Fruit fly (Drosophila melanogaster) whole organism, prepupa: ENCODE data around the gene sro.
A peak's percentile ranks its signal among the peaks of the same experiment; 100 is the strongest.

Experiments used
- Blimp-1 ChIP-seq: fragments of 200-800 bp; sonication (Bioruptor generic); optimal IDR thresholded peaks from 3 replicates; lab custom pipeline; 2017; ENCODE audit warnings: missing biosample characterization, missing genetic modification characterization, mild to moderate bottlenecking, moderate library complexity, missing genetic modification reagents
- CG10669 ChIP-seq: fragments of 200-800 bp; sonication (Bioruptor generic); optimal IDR thresholded peaks from 3 replicates; lab custom pipeline; 2018; ENCODE audit warnings: missing biosample characterization, mild to moderate bottlenecking, missing genetic modification characterization, moderate library complexity
- CG11762 ChIP-seq: fragments of 200-800 bp; sonication (Bioruptor generic); optimal IDR thresholded peaks from 3 replicates; lab custom pipeline; 2016; ENCODE audit warnings: missing biosample characterization, missing genetic modification characterization; ENCODE audit not compliant: insufficient read depth
- CG11902 ChIP-seq: fragments of 200-800 bp; sonication (Bioruptor generic); optimal IDR thresholded peaks from 3 replicates; lab custom pipeline; 2016; ENCODE audit warnings: missing biosample characterization, missing genetic modification characterization
- CG1621 ChIP-seq: fragments of 200-800 bp; sonication (Bioruptor generic); optimal IDR thresholded peaks from 3 replicates; lab custom pipeline; 2018; ENCODE audit warnings: missing biosample characterization, mild to moderate bottlenecking, missing genetic modification characterization
- CG16779 ChIP-seq: fragments of 200-800 bp; sonication (Bioruptor generic); optimal IDR thresholded peaks from 3 replicates; lab custom pipeline; 2017; ENCODE audit warnings: missing biosample characterization, mild to moderate bottlenecking, missing genetic modification characterization
- CG3032 ChIP-seq: fragments of 200-800 bp; optimal IDR thresholded peaks from 2 replicates; lab custom pipeline; 2019; ENCODE audit warnings: missing biosample characterization, mild to moderate bottlenecking, missing genetic modification characterization, moderate library complexity
- CG32006 ChIP-seq: fragments of 200-800 bp; sonication (Bioruptor generic); optimal IDR thresholded peaks from 3 replicates; lab custom pipeline; 2017; ENCODE audit warnings: missing biosample characterization, mild to moderate bottlenecking, missing genetic modification characterization
- CG34406 ChIP-seq: fragments of 200-800 bp; sonication (Bioruptor generic); optimal IDR thresholded peaks from 3 replicates; lab custom pipeline; 2016; ENCODE audit warnings: missing biosample characterization, missing genetic modification characterization
- CG4318 ChIP-seq: fragments of 200-800 bp; sonication (Bioruptor generic); optimal IDR thresholded peaks from 3 replicates; lab custom pipeline; 2017; ENCODE audit warnings: missing biosample characterization, mild to moderate bottlenecking, missing genetic modification characterization
- CG6792 ChIP-seq: fragments of 200-800 bp; sonication (Bioruptor generic); optimal IDR thresholded peaks from 3 replicates; lab custom pipeline; 2016; ENCODE audit warnings: missing biosample characterization, missing genetic modification characterization
- CG6854 ChIP-seq: fragments of 200-800 bp; sonication (Bioruptor generic); optimal IDR thresholded peaks from 2 replicates; lab custom pipeline; 2017; ENCODE audit warnings: missing biosample characterization, mild to moderate bottlenecking, missing genetic modification characterization
- CG7368 ChIP-seq: fragments of 200-800 bp; sonication (Bioruptor generic); optimal IDR thresholded peaks from 3 replicates; lab custom pipeline; 2016; ENCODE audit warnings: missing biosample characterization, missing genetic modification characterization
- CG8119 ChIP-seq: fragments of 200-800 bp; sonication (Bioruptor generic); IDR thresholded peaks from 3 replicates; pipeline ENCODE4 v1.3.6; 2022; ENCODE audit warnings: missing biosample characterization, missing genetic modification characterization
- CG8319 ChIP-seq: fragments of 200-800 bp; sonication (Bioruptor generic); optimal IDR thresholded peaks from 3 replicates; lab custom pipeline; 2016; ENCODE audit warnings: missing biosample characterization, missing genetic modification characterization
- CG8632 ChIP-seq: fragments of 200-800 bp; sonication (Bioruptor generic); optimal IDR thresholded peaks from 3 replicates; lab custom pipeline; 2016; ENCODE audit warnings: missing biosample characterization, missing genetic modification characterization
- CG9139 ChIP-seq: fragments of 200-800 bp; sonication (Bioruptor generic); optimal IDR thresholded peaks from 3 replicates; lab custom pipeline; 2017; ENCODE audit warnings: missing biosample characterization, mild to moderate bottlenecking, missing genetic modification characterization
- Eip75B ChIP-seq: fragments of 200-800 bp; sonication (Bioruptor generic); optimal IDR thresholded peaks from 3 replicates; lab custom pipeline; 2016; ENCODE audit warnings: missing biosample characterization, missing genetic modification characterization
- Eip78C ChIP-seq: fragments of 200-800 bp; sonication (Bioruptor generic); peaks from one replicate; lab custom pipeline; 2016; ENCODE audit warnings: missing biosample characterization, missing genetic modification characterization
- Eip93F ChIP-seq: fragments of 200-800 bp; sonication (Bioruptor generic); optimal IDR thresholded peaks from 2 replicates; lab custom pipeline; 2016; ENCODE audit warnings: missing biosample characterization, mild to moderate bottlenecking, missing genetic modification characterization
- Ets21C ChIP-seq: fragments of 200-800 bp; sonication (Bioruptor generic); optimal IDR thresholded peaks from 3 replicates; lab custom pipeline; 2016; ENCODE audit warnings: missing biosample characterization, missing genetic modification characterization
- Ets96B ChIP-seq: fragments of 200-800 bp; optimal IDR thresholded peaks from 2 replicates; lab custom pipeline; 2019; ENCODE audit warnings: missing biosample characterization, mild to moderate bottlenecking, missing genetic modification characterization, moderate library complexity
- Gug ChIP-seq: fragments of 200-800 bp; sonication (Bioruptor generic); IDR thresholded peaks from 2 replicates; pipeline ENCODE4 v1.3.6; 2022; ENCODE audit warnings: missing biosample characterization, missing genetic modification characterization
- Hr38 ChIP-seq: sonication (Bioruptor generic); optimal IDR thresholded peaks from 2 replicates; lab custom pipeline; 2016; ENCODE audit warnings: missing biosample characterization, missing genetic modification characterization
- Hr39 ChIP-seq: fragments of 200-800 bp; sonication (Bioruptor generic); optimal IDR thresholded peaks from 2 replicates; lab custom pipeline; 2016; ENCODE audit warnings: missing biosample characterization, missing genetic modification characterization
- Hr4 ChIP-seq: fragments of 200-800 bp; sonication (Bioruptor generic); optimal IDR thresholded peaks from 3 replicates; lab custom pipeline; 2016; ENCODE audit warnings: missing biosample characterization, missing genetic modification characterization
- Lpt ChIP-seq: fragments of 200-800 bp; sonication (Bioruptor generic); optimal IDR thresholded peaks from 3 replicates; lab custom pipeline; 2016; ENCODE audit warnings: missing biosample characterization, missing genetic modification characterization
- OdsH ChIP-seq: fragments of 200-800 bp; sonication (Bioruptor generic); optimal IDR thresholded peaks from 3 replicates; lab custom pipeline; 2016; ENCODE audit warnings: missing biosample characterization, missing genetic modification characterization
- Smox ChIP-seq: fragments of 200-800 bp; sonication (Bioruptor generic); optimal IDR thresholded peaks from 3 replicates; lab custom pipeline; 2016; ENCODE audit warnings: missing biosample characterization, missing genetic modification characterization
- Sox102F ChIP-seq: fragments of 200-800 bp; sonication (Bioruptor generic); optimal IDR thresholded peaks from 2 replicates; lab custom pipeline; 2016; ENCODE audit warnings: missing biosample characterization, mild to moderate bottlenecking, missing genetic modification characterization
- Sox14 ChIP-seq: fragments of 200-800 bp; sonication (Bioruptor generic); optimal IDR thresholded peaks from 3 replicates; lab custom pipeline; 2016; ENCODE audit warnings: missing biosample characterization, missing genetic modification characterization
- Sox15 ChIP-seq: fragments of 200-800 bp; sonication (Bioruptor generic); optimal IDR thresholded peaks from 3 replicates; lab custom pipeline; 2016; ENCODE audit warnings: missing biosample characterization, missing genetic modification characterization
- achi ChIP-seq: fragments of 200-800 bp; sonication (Bioruptor generic); optimal IDR thresholded peaks from 3 replicates; lab custom pipeline; 2016; ENCODE audit warnings: missing biosample characterization, missing genetic modification characterization
- acj6 ChIP-seq: fragments of 200-800 bp; sonication (Bioruptor generic); optimal IDR thresholded peaks from 3 replicates; lab custom pipeline; 2016; ENCODE audit warnings: missing biosample characterization, missing genetic modification characterization
- cyc ChIP-seq: fragments of 200-800 bp; sonication (Bioruptor generic); optimal IDR thresholded peaks from 3 replicates; lab custom pipeline; 2016; ENCODE audit warnings: missing biosample characterization, missing genetic modification characterization
- dac ChIP-seq: fragments of 200-800 bp; sonication (Bioruptor generic); optimal IDR thresholded peaks from 2 replicates; lab custom pipeline; 2017; ENCODE audit warnings: missing biosample characterization, mild to moderate bottlenecking, missing genetic modification characterization
- dsx ChIP-seq: fragments of 200-800 bp; optimal IDR thresholded peaks from 3 replicates; lab custom pipeline; 2019; ENCODE audit warnings: missing biosample characterization, mild to moderate bottlenecking, missing genetic modification characterization, moderate library complexity; ENCODE audit not compliant: poor library complexity, severe bottlenecking
- eg ChIP-seq: fragments of 200-800 bp; sonication (Bioruptor generic); IDR thresholded peaks from 3 replicates; pipeline ENCODE4 v1.3.6; 2022; ENCODE audit warnings: missing biosample characterization, missing genetic modification characterization
- esn ChIP-seq: fragments of 200-800 bp; sonication (Bioruptor generic); optimal IDR thresholded peaks from 2 replicates; lab custom pipeline; 2016; ENCODE audit warnings: missing biosample characterization, mild to moderate bottlenecking, missing genetic modification characterization, moderate library complexity
- fd59A ChIP-seq: fragments of 200-800 bp; sonication (Bioruptor generic); optimal IDR thresholded peaks from 2 replicates; lab custom pipeline; 2017; ENCODE audit warnings: missing biosample characterization, mild to moderate bottlenecking, missing genetic modification characterization, missing genetic modification reagents
- fd85E ChIP-seq: fragments of 200-800 bp; sonication (Bioruptor generic); optimal IDR thresholded peaks from 3 replicates; lab custom pipeline; 2016; ENCODE audit warnings: missing biosample characterization, missing genetic modification characterization
- lz ChIP-seq: fragments of 200-800 bp; sonication (Bioruptor generic); optimal IDR thresholded peaks from 3 replicates; lab custom pipeline; 2016; ENCODE audit warnings: missing biosample characterization, missing genetic modification characterization
- net ChIP-seq: fragments of 200-800 bp; sonication (Bioruptor generic); optimal IDR thresholded peaks from 3 replicates; lab custom pipeline; 2016; ENCODE audit warnings: missing biosample characterization, missing genetic modification characterization
- pdm3 ChIP-seq: fragments of 200-800 bp; sonication (Bioruptor generic); optimal IDR thresholded peaks from 3 replicates; lab custom pipeline; 2016; ENCODE audit warnings: missing biosample characterization, missing genetic modification characterization
- salr ChIP-seq, 2 experiments: fragments of 200-800 bp; sonication (Bioruptor generic); optimal IDR thresholded peaks; 3 replicates each; lab custom pipeline; 2016 to 2018; ENCODE audit warnings: missing biosample characterization in 2 of 2, missing genetic modification characterization in 2 of 2, mild to moderate bottlenecking in 1 of 2
- spab ChIP-seq: fragments of 200-800 bp; sonication (Bioruptor generic); optimal IDR thresholded peaks from 2 replicates; lab custom pipeline; 2017; ENCODE audit warnings: missing biosample characterization, mild to moderate bottlenecking, missing genetic modification characterization, missing genetic modification reagents
- ss ChIP-seq, 2 experiments: fragments of 200-800 bp; sonication (Bioruptor generic); optimal IDR thresholded peaks; 2 replicates in 1 of 2; 3 replicates in 1 of 2; lab custom pipeline; 2017 to 2018; ENCODE audit warnings: mild to moderate bottlenecking in 2 of 2, missing biosample characterization in 2 of 2, missing genetic modification characterization in 2 of 2, moderate library complexity in 1 of 2
- vri ChIP-seq: fragments of 200-800 bp; sonication (Bioruptor generic); optimal IDR thresholded peaks from 3 replicates; lab custom pipeline; 2016; ENCODE audit warnings: missing biosample characterization, mild to moderate bottlenecking, missing genetic modification characterization

Gene sro

DNA sequence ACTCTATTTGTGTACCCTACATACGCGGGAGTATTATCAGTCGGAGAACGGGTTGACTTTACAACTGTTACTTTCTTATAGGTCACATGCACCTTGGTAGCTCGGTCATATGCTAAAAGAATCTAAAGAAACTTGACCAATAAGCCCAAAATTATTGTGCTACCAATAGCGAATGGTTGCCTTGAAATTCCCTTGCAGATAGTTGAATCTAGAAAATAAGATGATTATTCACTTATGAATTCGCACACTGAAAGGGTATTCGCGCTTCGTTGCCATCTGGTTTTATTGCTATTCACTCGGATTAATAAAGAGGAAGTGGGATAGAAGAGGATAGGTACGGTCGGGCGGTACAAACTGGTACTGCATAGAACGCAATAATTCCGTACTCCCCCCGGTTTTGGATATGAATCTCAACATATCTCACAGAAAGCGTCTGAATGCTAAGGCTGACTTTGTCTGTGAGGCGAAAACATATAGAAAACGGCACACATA is 20.5 kb upstream of the sro start (continued):
- peak; percentile 79 for TF ChIP-seq esn
- peak; percentile 73 for TF ChIP-seq CG3032 (tag; lab: Kevin White, UChicago)
- no peak for TF ChIP-seq CG16779 (tag; lab: Kevin White, UChicago)
- peak; percentile 72 for TF ChIP-seq dac (GFP tag; lab: Kevin White, UChicago)
- peak; percentile 55 for TF ChIP-seq Ets21C (GFP tag; lab: Kevin White, UChicago)
- TF ChIP-seq CG34406 (GFP tag; lab: Kevin White, UChicago), result peak; percentile 76
- TF ChIP-seq Lpt (GFP tag; lab: Kevin White, UChicago), result peak; percentile 58
- peak; percentile 66 for TF ChIP-seq spab (GFP tag; lab: Kevin White, UChicago)

DNA sequence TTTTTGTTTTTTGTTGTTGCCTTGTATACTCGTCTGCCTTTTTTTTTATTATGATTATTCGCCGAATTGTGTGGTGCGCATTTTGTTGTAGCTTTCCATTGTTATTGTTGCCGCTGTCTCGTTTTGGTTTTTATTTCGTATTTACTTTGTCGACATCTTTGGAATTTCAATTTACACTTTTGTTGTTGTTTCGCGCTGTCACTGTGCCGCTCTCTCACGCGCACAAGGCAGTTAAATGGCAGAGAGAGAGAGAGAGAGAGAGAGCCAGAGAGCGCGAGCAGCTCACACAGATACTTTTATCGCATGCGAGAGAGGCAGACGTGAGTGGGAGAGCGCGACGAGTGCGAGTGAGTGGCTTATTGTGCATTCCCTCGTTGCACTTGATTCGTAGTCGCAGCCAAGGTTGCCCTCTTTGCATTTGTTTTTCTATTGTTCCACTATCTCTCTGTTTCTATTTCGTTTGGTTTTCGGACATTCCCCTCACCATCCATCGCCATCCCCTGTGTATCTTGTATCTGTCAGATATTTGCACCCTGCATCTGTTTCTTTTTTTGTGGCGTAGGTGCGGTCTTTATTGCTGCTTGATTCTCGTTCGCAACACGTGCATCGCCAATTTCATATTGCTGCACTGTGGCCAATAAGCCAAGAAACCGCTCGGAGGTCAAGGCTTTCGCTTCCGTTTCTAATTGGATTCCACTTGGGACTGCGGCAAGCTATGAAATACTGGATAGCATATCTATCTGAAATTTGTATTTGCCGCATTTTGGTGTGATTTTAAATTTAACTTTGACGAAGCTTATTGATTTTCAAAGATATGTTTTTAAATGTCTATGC is 19.8 kb upstream of the sro start:
- TF ChIP-seq CG16779 (tag; lab: Kevin White, UChicago) (peak; percentile 37), OdsH (GFP tag; lab: Kevin White, UChicago) (no peak), lz (no peak), salr (GFP tag; optimal IDR thresholded peaks at IDR 0.05; lab: Kevin White, UChicago) (no peak), ss (GFP tag; optimal IDR thresholded peaks at IDR 0.05; lab: Kevin White, UChicago) (no peak), CG7368 (GFP tag; lab: Kevin White, UChicago) (no peak), CG11902 (GFP tag; lab: Kevin White, UChicago) (no peak), Sox15 (GFP tag; lab: Kevin White, UChicago) (no peak), CG8632 (no peak), CG10669 (no peak), CG32006 (GFP tag; lab: Kevin White, UChicago) (no peak), CG9139 (GFP tag; lab: Kevin White, UChicago) (peak; percentile 4), Eip78C (peak; percentile 71), Hr39 (GFP tag; lab: Kevin White, UChicago) (no peak), CG1621 (no peak), eg (GFP tag; lab: Robert Waterston, UW) (no peak), pdm3 (GFP tag; lab: Kevin White, UChicago) (no peak), CG3032 (tag; lab: Kevin White, UChicago) (no peak), Eip93F (peak; percentile 62), Sox102F (GFP tag; lab: Kevin White, UChicago) (no peak), Ets96B (no peak), dac (GFP tag; lab: Kevin White, UChicago) (no peak), Blimp-1 (GFP tag; lab: Kevin White, UChicago) (no peak), Smox (GFP tag; lab: Kevin White, UChicago) (no peak), cyc (GFP tag; lab: Kevin White, UChicago) (no peak), net (no peak), CG8119 (GFP tag; lab: Robert Waterston, UW) (no peak), Hr38 (no peak), CG34406 (GFP tag; lab: Kevin White, UChicago) (no peak), acj6 (GFP tag; lab: Kevin White, UChicago) (no peak), CG8319 (GFP tag; lab: Kevin White, UChicago) (no peak), achi (GFP tag; lab: Kevin White, UChicago) (peak; percentile 66), Eip75B (GFP tag; lab: Kevin White, UChicago) (no peak), fd59A (GFP tag; lab: Kevin White, UChicago) (no peak), CG6792 (GFP tag; lab: Kevin White, UChicago) (no peak), Hr4 (GFP tag; lab: Kevin White, UChicago) (no peak), vri (GFP tag; lab: Kevin White, UChicago) (peak; percentile 58), CG4318 (no peak), CG6854 (GFP tag; lab: Kevin White, UChicago) (peak; percentile 61), dsx (GFP tag; lab: Kevin White, UChicago) (peak; percentile 61), fd85E (GFP tag; lab: Kevin White, UChicago) (no peak), CG11762 (GFP tag; lab: Kevin White, UChicago) (no peak), Gug (no peak), Sox14 (GFP tag; lab: Kevin White, UChicago) (no peak)
